Worm (Caenorhabditis elegans): ENCODE results near the gene dnj-5.
"Not testable (repeated sequence)": the region's sequence is repeated elsewhere in the genome, so short reads cannot be mapped to it uniquely, and the experiment has no call there.

ce11 chrII:6907657-6908056, 49.6 kb upstream of the dnj-5 start, which contains the start of gene B0252.3:
- not testable (repeated sequence) for TF ChIP-seq lsy-2 (tag; optimal IDR thresholded peaks at IDR 0.05); nhr-76 (tag; optimal IDR thresholded peaks at IDR 0.05); nhr-47 (tag; optimal IDR thresholded peaks at IDR 0.05); ztf-4 (tag; optimal IDR thresholded peaks at IDR 0.05); fkh-8 (tag; optimal IDR thresholded peaks at IDR 0.05); ztf-11 (tag; optimal IDR thresholded peaks at IDR 0.05); lin-14 (GFP tag; optimal IDR thresholded peaks at IDR 0.05)
